Worm (Caenorhabditis elegans) whole organism, L2 larva: ENCODE results near the gene nspg-7.1.

Source experiments
- C34F6.9 ChIP-seq: fragments of 150-350 bp; optimal IDR thresholded peaks from 2 replicates; lab custom pipeline; 2014; ENCODE audit warnings: missing biosample characterization, missing genetic modification characterization
- F13H6.1 ChIP-seq: sonication (generic microtip); optimal IDR thresholded peaks from 2 replicates; lab custom pipeline; 2016; ENCODE audit warnings: missing genetic modification characterization, missing compliant biosample characterization
- ZK546.5 ChIP-seq: sonication (generic microtip); optimal IDR thresholded peaks from 2 replicates; lab custom pipeline; 2017; ENCODE audit warnings: missing biosample characterization, missing genetic modification characterization
- alr-1 ChIP-seq: fragments of 150-350 bp; optimal IDR thresholded peaks from 2 replicates; lab custom pipeline; 2014; ENCODE audit warnings: missing biosample characterization, missing genetic modification characterization
- blmp-1 ChIP-seq: sonication (generic microtip); optimal IDR thresholded peaks from 2 replicates; lab custom pipeline; 2017; ENCODE audit warnings: missing genetic modification characterization, mild to moderate bottlenecking, missing compliant biosample characterization, antibody characterized with exemption, moderate library complexity; ENCODE audit not compliant: insufficient read depth
- ceh-16 ChIP-seq: fragments of 150-350 bp; optimal IDR thresholded peaks from 2 replicates; lab custom pipeline; 2014; ENCODE audit warnings: missing biosample characterization, missing genetic modification characterization
- ceh-82 ChIP-seq: fragments of 150-350 bp; optimal IDR thresholded peaks from 2 replicates; lab custom pipeline; 2014; ENCODE audit warnings: missing biosample characterization, missing genetic modification characterization
- crh-2 ChIP-seq: sonication (generic microtip); optimal IDR thresholded peaks from 2 replicates; lab custom pipeline; 2017; ENCODE audit warnings: missing biosample characterization, missing genetic modification characterization
- dmd-4 ChIP-seq: sonication (generic microtip); optimal IDR thresholded peaks from 2 replicates; lab custom pipeline; 2017; ENCODE audit warnings: missing biosample characterization, missing genetic modification characterization
- egl-27 ChIP-seq: sonication (generic microtip); optimal IDR thresholded peaks from 3 replicates; lab custom pipeline; 2017; ENCODE audit warnings: missing biosample characterization, missing genetic modification reagents, missing genetic modification characterization
- fos-1 ChIP-seq: fragments of 150-350 bp; optimal IDR thresholded peaks from 2 replicates; lab custom pipeline; 2014; ENCODE audit warnings: missing biosample characterization, missing genetic modification characterization
- lin-39 ChIP-seq: fragments of 150-350 bp; optimal IDR thresholded peaks from 2 replicates; lab custom pipeline; 2014; ENCODE audit warnings: missing biosample characterization, missing genetic modification reagents, missing genetic modification characterization
- lsy-2 ChIP-seq, 2 experiments: fragments of 150-350 bp in 1 of 2; sonication (generic microtip) in 1 of 2; optimal IDR thresholded peaks; 2 replicates each; lab custom pipeline; 2014 to 2017; ENCODE audit warnings: missing biosample characterization in 2 of 2, missing genetic modification characterization in 2 of 2
- mab-5 ChIP-seq: fragments of 150-350 bp; optimal IDR thresholded peaks from 2 replicates; lab custom pipeline; 2014; ENCODE audit warnings: missing biosample characterization, missing genetic modification characterization
- mdl-1 ChIP-seq, 2 experiments: fragments of 150-350 bp in 1 of 2; sonication (generic microtip) in 1 of 2; optimal IDR thresholded peaks; 2 replicates each; lab custom pipeline; 2017; ENCODE audit warnings: missing biosample characterization in 2 of 2, missing genetic modification characterization in 2 of 2
- nhr-10 ChIP-seq: sonication (generic microtip); optimal IDR thresholded peaks from 2 replicates; lab custom pipeline; 2017; ENCODE audit warnings: missing biosample characterization, missing genetic modification characterization
- nhr-11 ChIP-seq: fragments of 150-350 bp; optimal IDR thresholded peaks from 2 replicates; lab custom pipeline; 2014; ENCODE audit warnings: missing biosample characterization, missing genetic modification characterization
- nhr-12 ChIP-seq: fragments of 150-350 bp; optimal IDR thresholded peaks from 2 replicates; lab custom pipeline; 2014; ENCODE audit warnings: missing biosample characterization, missing genetic modification characterization
- nhr-129 ChIP-seq: fragments of 150-350 bp; optimal IDR thresholded peaks from 2 replicates; lab custom pipeline; 2014; ENCODE audit warnings: missing biosample characterization, missing genetic modification characterization
- nhr-21 ChIP-seq: fragments of 150-350 bp; optimal IDR thresholded peaks from 2 replicates; lab custom pipeline; 2014; ENCODE audit warnings: missing biosample characterization, missing genetic modification characterization
- nhr-23 ChIP-seq: fragments of 150-350 bp; optimal IDR thresholded peaks from 2 replicates; lab custom pipeline; 2014; ENCODE audit warnings: missing biosample characterization, missing genetic modification reagents, missing genetic modification characterization
- nhr-237 ChIP-seq: fragments of 150-350 bp; optimal IDR thresholded peaks from 2 replicates; lab custom pipeline; 2014; ENCODE audit warnings: missing biosample characterization, missing genetic modification characterization
- nhr-25 ChIP-seq: fragments of 150-350 bp; sonication (generic microtip); optimal IDR thresholded peaks from 3 replicates; lab custom pipeline; 2014; ENCODE audit warnings: missing biosample characterization, missing genetic modification characterization
- sem-4 ChIP-seq: fragments of 150-350 bp; optimal IDR thresholded peaks from 2 replicates; lab custom pipeline; 2014; ENCODE audit warnings: missing biosample characterization, missing genetic modification reagents, missing genetic modification characterization
- skn-1 ChIP-seq: sonication (generic microtip); optimal IDR thresholded peaks from 2 replicates; lab custom pipeline; 2017; ENCODE audit warnings: missing biosample characterization, missing genetic modification characterization
- sma-3 ChIP-seq: sonication (generic microtip); optimal IDR thresholded peaks from 2 replicates; lab custom pipeline; 2016; ENCODE audit warnings: missing genetic modification reagents, missing genetic modification characterization, missing compliant biosample characterization
- sma-9 ChIP-seq, 2 experiments: fragments of 150-350 bp in 1 of 2; sonication (generic microtip) in 1 of 2; optimal IDR thresholded peaks; 2 replicates each; lab custom pipeline; 2014 to 2016; ENCODE audit warnings: missing genetic modification characterization in 2 of 2, mild to moderate bottlenecking in 1 of 2, missing biosample characterization in 1 of 2, missing compliant biosample characterization in 1 of 2, missing genetic modification reagents in 1 of 2, moderate library complexity in 1 of 2
- snpc-4 ChIP-seq: fragments of 150-350 bp; optimal IDR thresholded peaks from 2 replicates; lab custom pipeline; 2014; ENCODE audit warnings: missing biosample characterization, missing genetic modification characterization
- unc-39 ChIP-seq: fragments of 150-350 bp; optimal IDR thresholded peaks from 2 replicates; lab custom pipeline; 2014; ENCODE audit warnings: missing biosample characterization, missing genetic modification characterization
- unc-55 ChIP-seq: fragments of 150-350 bp; sonication (generic microtip); optimal IDR thresholded peaks from 3 replicates; lab custom pipeline; 2014; ENCODE audit warnings: missing biosample characterization, missing genetic modification reagents, missing genetic modification characterization
- zag-1 ChIP-seq: fragments of 150-350 bp; optimal IDR thresholded peaks from 2 replicates; lab custom pipeline; 2014; ENCODE audit warnings: missing biosample characterization, missing genetic modification characterization
- ztf-1 ChIP-seq: fragments of 200-800 bp; sonication (Bioruptor generic); conservative IDR thresholded peaks from 2 replicates; pipeline ENCODE4 v1.3.6; 2022; ENCODE audit warnings: missing genetic modification characterization, missing compliant biosample characterization
- ztf-11 ChIP-seq: sonication (generic microtip); optimal IDR thresholded peaks from 2 replicates; lab custom pipeline; 2017; ENCODE audit warnings: missing biosample characterization, missing genetic modification characterization

nspg-7.1 gene

ce11 chrIV:9330755-9331154, at the start of gene nspg-7.1:
Gene nspg-7.1, minus strand, starts transcription at chrIV:9330855.
- TF ChIP-seq snpc-4 (tag; lab: Kevin White, UChicago) (no peak), nhr-10 (tag; lab: Kevin White, UChicago) (no peak), lin-39 (no peak), ceh-82 (tag; lab: Kevin White, UChicago) (no peak)

ce11 chrIV:9378272-9378671, 47.6 kb upstream of the nspg-7.1 start, which contains the start of gene C10C5.4:
Gene C10C5.4, plus strand, starts transcription at chrIV:9378552.
- TF ChIP-seq nhr-129 (tag; lab: Kevin White, UChicago) (no peak), nhr-12 (tag; lab: Kevin White, UChicago) (no peak), ceh-16 (tag; lab: Kevin White, UChicago) (no peak), snpc-4 (tag; lab: Kevin White, UChicago) (no peak), nhr-11 (tag; lab: Kevin White, UChicago) (no peak), ztf-11 (tag; lab: Kevin White, UChicago) (no peak), sem-4 (tag; lab: Kevin White, UChicago) (no peak), sma-9 (GFP tag; optimal IDR thresholded peaks at IDR 0.05; lab: Kevin White, UChicago) (no peak), sma-9 (tag; optimal IDR thresholded peaks at IDR 0.05; lab: Kevin White, UChicago) (no peak), blmp-1 (tag; lab: Kevin White, UChicago) (no peak)

- TF ChIP-seq nhr-21 (tag; lab: Kevin White, UChicago) (peak; percentile 34), nhr-25 (peak; percentile 64), ZK546.5 (tag; lab: Kevin White, UChicago) (no peak), blmp-1 (tag; lab: Kevin White, UChicago) (peak; percentile 6), sma-9 (GFP tag; optimal IDR thresholded peaks at IDR 0.05; lab: Kevin White, UChicago) (peak; percentile 66), sma-9 (tag; optimal IDR thresholded peaks at IDR 0.05; lab: Kevin White, UChicago) (no peak)
Observed at ce11 chrIV:9376550-9376949, 45.9 kb upstream of the nspg-7.1 start.

- TF ChIP-seq blmp-1 (tag; lab: Kevin White, UChicago) (no peak), ceh-82 (tag; lab: Kevin White, UChicago) (no peak)
- TF ChIP-seq, all 48 proteins: peak for 0
Observed at ce11 chrIV:9374529-9374928, 43.9 kb upstream of the nspg-7.1 start, which contains the start of gene C10C5.3. Gene C10C5.3, plus strand, starts transcription at chrIV:9374829.

- peak; percentile 72 for TF ChIP-seq fos-1
- TF ChIP-seq skn-1 (tag; lab: Kevin White, UChicago), result no peak
Observed at ce11 chrIV:9371126-9371525, 40.5 kb upstream of the nspg-7.1 start, which contains the start of gene fbxc-58. Gene fbxc-58, plus strand, starts transcription at chrIV:9371508.

ce11 chrIV:9367852-9368627, 37.4 kb upstream of the nspg-7.1 start:
- TF ChIP-seq sma-9 (GFP tag; optimal IDR thresholded peaks at IDR 0.05; lab: Kevin White, UChicago), result peak; percentile 43
- TF ChIP-seq sma-9 (tag; optimal IDR thresholded peaks at IDR 0.05; lab: Kevin White, UChicago), result no peak
- peak; percentile 15 for TF ChIP-seq unc-55 (GFP tag; lab: Kevin White, UChicago)
- TF ChIP-seq mab-5 (tag; lab: Kevin White, UChicago), result no peak
- no peak for TF ChIP-seq ztf-1 (GFP tag; lab: Robert Waterston, UW)
- no peak for TF ChIP-seq sma-3 (GFP tag; lab: Kevin White, UChicago)
- no peak for TF ChIP-seq nhr-11 (tag; lab: Kevin White, UChicago)
- TF ChIP-seq alr-1 (tag; lab: Kevin White, UChicago), result no peak
- TF ChIP-seq lsy-2 (tag; optimal IDR thresholded peaks at IDR 0.05; lab: Kevin White, UChicago), result no peak
- no peak for TF ChIP-seq crh-2 (tag; lab: Kevin White, UChicago)
- TF ChIP-seq snpc-4 (tag; lab: Kevin White, UChicago), result no peak
- no peak for TF ChIP-seq zag-1 (tag; lab: Kevin White, UChicago)
- TF ChIP-seq C34F6.9 (tag; lab: Kevin White, UChicago), result peak; percentile 1
- TF ChIP-seq egl-27 (tag; lab: Kevin White, UChicago), result peak; percentile 12
- no peak for TF ChIP-seq nhr-23
- TF ChIP-seq nhr-129 (tag; lab: Kevin White, UChicago), result peak; percentile 60
- TF ChIP-seq F13H6.1 (tag; lab: Kevin White, UChicago), result peak; percentile 17
- no peak for TF ChIP-seq unc-39 (tag; lab: Kevin White, UChicago)
- TF ChIP-seq ceh-16 (tag; lab: Kevin White, UChicago), result no peak
- no peak for TF ChIP-seq mdl-1 (tag; optimal IDR thresholded peaks at IDR 0.05; lab: Kevin White, UChicago)
- no peak for TF ChIP-seq dmd-4 (tag; lab: Kevin White, UChicago)
- TF ChIP-seq nhr-25, result no peak
- TF ChIP-seq nhr-237 (tag; lab: Kevin White, UChicago), result no peak
- no peak for TF ChIP-seq sem-4 (tag; lab: Kevin White, UChicago)
- no peak for TF ChIP-seq ceh-82 (tag; lab: Kevin White, UChicago)
